Worm (Caenorhabditis elegans) whole organism, L2 larva: ENCODE results near the gene Y53F4B.62.
A peak's percentile ranks its signal among the peaks of the same experiment; 100 is the strongest.
"Not testable (repeated sequence)": the region's sequence is repeated elsewhere in the genome, so short reads cannot be mapped to it uniquely, and the experiment has no call there.

ENCODE experiments used
- C34F6.9 ChIP-seq: fragments of 150-350 bp; optimal IDR thresholded peaks from 2 replicates; lab custom pipeline; 2014; ENCODE audit warnings: missing biosample characterization, missing genetic modification characterization
- R02D3.7 ChIP-seq: fragments of 150-350 bp; optimal IDR thresholded peaks from 2 replicates; lab custom pipeline; 2014; ENCODE audit warnings: missing biosample characterization, missing genetic modification characterization
- Y55F3AM.14 ChIP-seq: fragments of 200-800 bp; sonication (Bioruptor generic); optimal IDR thresholded peaks from 2 replicates; lab custom pipeline; 2018; ENCODE audit warnings: mild to moderate bottlenecking, missing genetic modification characterization, missing compliant biosample characterization
- ZK546.5 ChIP-seq: sonication (generic microtip); optimal IDR thresholded peaks from 2 replicates; lab custom pipeline; 2017; ENCODE audit warnings: missing biosample characterization, missing genetic modification characterization
- alr-1 ChIP-seq: fragments of 150-350 bp; optimal IDR thresholded peaks from 2 replicates; lab custom pipeline; 2014; ENCODE audit warnings: missing biosample characterization, missing genetic modification characterization
- aly-2 ChIP-seq: fragments of 150-350 bp; optimal IDR thresholded peaks from 2 replicates; lab custom pipeline; 2014; ENCODE audit warnings: missing biosample characterization, missing genetic modification characterization
- ama-1 ChIP-seq: fragments of 150-350 bp; optimal IDR thresholded peaks from 2 replicates; lab custom pipeline; 2018; ENCODE audit warnings: inconsistent platforms
- blmp-1 ChIP-seq: sonication (generic microtip); optimal IDR thresholded peaks from 2 replicates; lab custom pipeline; 2017; ENCODE audit warnings: missing genetic modification characterization, mild to moderate bottlenecking, missing compliant biosample characterization, antibody characterized with exemption, moderate library complexity; ENCODE audit not compliant: insufficient read depth
- ceh-16 ChIP-seq: fragments of 150-350 bp; optimal IDR thresholded peaks from 2 replicates; lab custom pipeline; 2014; ENCODE audit warnings: missing biosample characterization, missing genetic modification characterization
- ceh-82 ChIP-seq: fragments of 150-350 bp; optimal IDR thresholded peaks from 2 replicates; lab custom pipeline; 2014; ENCODE audit warnings: missing biosample characterization, missing genetic modification characterization
- crh-2 ChIP-seq: sonication (generic microtip); optimal IDR thresholded peaks from 2 replicates; lab custom pipeline; 2017; ENCODE audit warnings: missing biosample characterization, missing genetic modification characterization
- dmd-4 ChIP-seq: sonication (generic microtip); optimal IDR thresholded peaks from 2 replicates; lab custom pipeline; 2017; ENCODE audit warnings: missing biosample characterization, missing genetic modification characterization
- egl-27 ChIP-seq: sonication (generic microtip); optimal IDR thresholded peaks from 3 replicates; lab custom pipeline; 2017; ENCODE audit warnings: missing biosample characterization, missing genetic modification reagents, missing genetic modification characterization
- elt-1 ChIP-seq: fragments of 150-350 bp; optimal IDR thresholded peaks from 2 replicates; lab custom pipeline; 2014; ENCODE audit warnings: missing biosample characterization, missing genetic modification characterization
- fos-1 ChIP-seq: fragments of 150-350 bp; optimal IDR thresholded peaks from 2 replicates; lab custom pipeline; 2014; ENCODE audit warnings: missing biosample characterization, missing genetic modification characterization
- gmeb-1 ChIP-seq: fragments of 150-350 bp; optimal IDR thresholded peaks from 2 replicates; lab custom pipeline; 2014; ENCODE audit warnings: missing biosample characterization, missing genetic modification characterization
- lin-11 ChIP-seq: fragments of 150-350 bp; sonication (generic microtip); optimal IDR thresholded peaks from 2 replicates; lab custom pipeline; 2014; ENCODE audit warnings: missing biosample characterization, missing genetic modification characterization, inconsistent platforms, mixed read lengths
- lin-13 ChIP-seq: fragments of 150-350 bp; optimal IDR thresholded peaks from 2 replicates; lab custom pipeline; 2014; ENCODE audit warnings: missing biosample characterization, missing genetic modification reagents, missing genetic modification characterization
- lin-39 ChIP-seq: fragments of 150-350 bp; optimal IDR thresholded peaks from 2 replicates; lab custom pipeline; 2014; ENCODE audit warnings: missing biosample characterization, missing genetic modification reagents, missing genetic modification characterization
- lsy-2 ChIP-seq, 2 experiments: fragments of 150-350 bp in 1 of 2; sonication (generic microtip) in 1 of 2; optimal IDR thresholded peaks; 2 replicates each; lab custom pipeline; 2014 to 2017; ENCODE audit warnings: missing biosample characterization in 2 of 2, missing genetic modification characterization in 2 of 2
- mbf-1 ChIP-seq: sonication (generic microtip); optimal IDR thresholded peaks from 2 replicates; lab custom pipeline; 2017; ENCODE audit warnings: missing biosample characterization, missing genetic modification characterization
- nhr-10 ChIP-seq: sonication (generic microtip); optimal IDR thresholded peaks from 2 replicates; lab custom pipeline; 2017; ENCODE audit warnings: missing biosample characterization, missing genetic modification characterization
- nhr-11 ChIP-seq: fragments of 150-350 bp; optimal IDR thresholded peaks from 2 replicates; lab custom pipeline; 2014; ENCODE audit warnings: missing biosample characterization, missing genetic modification characterization
- nhr-12 ChIP-seq: fragments of 150-350 bp; optimal IDR thresholded peaks from 2 replicates; lab custom pipeline; 2014; ENCODE audit warnings: missing biosample characterization, missing genetic modification characterization
- nhr-129 ChIP-seq: fragments of 150-350 bp; optimal IDR thresholded peaks from 2 replicates; lab custom pipeline; 2014; ENCODE audit warnings: missing biosample characterization, missing genetic modification characterization
- nhr-21 ChIP-seq: fragments of 150-350 bp; optimal IDR thresholded peaks from 2 replicates; lab custom pipeline; 2014; ENCODE audit warnings: missing biosample characterization, missing genetic modification characterization
- nhr-23 ChIP-seq: fragments of 150-350 bp; optimal IDR thresholded peaks from 2 replicates; lab custom pipeline; 2014; ENCODE audit warnings: missing biosample characterization, missing genetic modification reagents, missing genetic modification characterization
- nhr-237 ChIP-seq: fragments of 150-350 bp; optimal IDR thresholded peaks from 2 replicates; lab custom pipeline; 2014; ENCODE audit warnings: missing biosample characterization, missing genetic modification characterization
- nhr-25 ChIP-seq: fragments of 150-350 bp; sonication (generic microtip); optimal IDR thresholded peaks from 3 replicates; lab custom pipeline; 2014; ENCODE audit warnings: missing biosample characterization, missing genetic modification characterization
- nhr-6 ChIP-seq: fragments of 150-350 bp; optimal IDR thresholded peaks from 2 replicates; lab custom pipeline; 2014; ENCODE audit warnings: missing biosample characterization, missing genetic modification characterization
- nhr-77 ChIP-seq: fragments of 150-350 bp; optimal IDR thresholded peaks from 2 replicates; lab custom pipeline; 2014; ENCODE audit warnings: missing biosample characterization, missing genetic modification characterization
- peb-1 ChIP-seq: fragments of 150-350 bp; optimal IDR thresholded peaks from 2 replicates; lab custom pipeline; 2014; ENCODE audit warnings: missing biosample characterization, missing genetic modification characterization
- sem-4 ChIP-seq: fragments of 150-350 bp; optimal IDR thresholded peaks from 2 replicates; lab custom pipeline; 2014; ENCODE audit warnings: missing biosample characterization, missing genetic modification reagents, missing genetic modification characterization
- skn-1 ChIP-seq: sonication (generic microtip); optimal IDR thresholded peaks from 2 replicates; lab custom pipeline; 2017; ENCODE audit warnings: missing biosample characterization, missing genetic modification characterization
- sma-3 ChIP-seq: sonication (generic microtip); optimal IDR thresholded peaks from 2 replicates; lab custom pipeline; 2016; ENCODE audit warnings: missing genetic modification reagents, missing genetic modification characterization, missing compliant biosample characterization
- sma-9 ChIP-seq, 2 experiments: fragments of 150-350 bp in 1 of 2; sonication (generic microtip) in 1 of 2; optimal IDR thresholded peaks; 2 replicates each; lab custom pipeline; 2014 to 2016; ENCODE audit warnings: missing genetic modification characterization in 2 of 2, mild to moderate bottlenecking in 1 of 2, missing biosample characterization in 1 of 2, missing compliant biosample characterization in 1 of 2, missing genetic modification reagents in 1 of 2, moderate library complexity in 1 of 2
- unc-39 ChIP-seq: fragments of 150-350 bp; optimal IDR thresholded peaks from 2 replicates; lab custom pipeline; 2014; ENCODE audit warnings: missing biosample characterization, missing genetic modification characterization
- unc-55 ChIP-seq: fragments of 150-350 bp; sonication (generic microtip); optimal IDR thresholded peaks from 3 replicates; lab custom pipeline; 2014; ENCODE audit warnings: missing biosample characterization, missing genetic modification reagents, missing genetic modification characterization
- unc-62 ChIP-seq: fragments of 150-350 bp; optimal IDR thresholded peaks from 2 replicates; lab custom pipeline; 2014; ENCODE audit warnings: missing biosample characterization, missing genetic modification reagents, missing genetic modification characterization
- zag-1 ChIP-seq: fragments of 150-350 bp; optimal IDR thresholded peaks from 2 replicates; lab custom pipeline; 2014; ENCODE audit warnings: missing biosample characterization, missing genetic modification characterization
- ztf-1 ChIP-seq: fragments of 200-800 bp; sonication (Bioruptor generic); conservative IDR thresholded peaks from 2 replicates; pipeline ENCODE4 v1.3.6; 2022; ENCODE audit warnings: missing genetic modification characterization, missing compliant biosample characterization
- ztf-4 ChIP-seq: fragments of 150-350 bp; optimal IDR thresholded peaks from 2 replicates; lab custom pipeline; 2014; ENCODE audit warnings: missing biosample characterization, missing genetic modification characterization

Y53F4B.62 gene

ce11 chrII:15173174-15173573 lies 42.8 kb upstream of the Y53F4B.62 start (continued):
- TF ChIP-seq R02D3.7 (tag; lab: Kevin White, UChicago) (no peak), crh-2 (no peak), egl-27 (tag; lab: Kevin White, UChicago) (no peak), skn-1 (peak; percentile 49), nhr-12 (tag; lab: Kevin White, UChicago) (no peak), nhr-6 (tag; lab: Kevin White, UChicago) (no peak), peb-1 (tag; lab: Kevin White, UChicago) (no peak), ztf-1 (GFP tag; lab: Robert Waterston, UW) (no peak), lin-11 (no peak), blmp-1 (tag; lab: Kevin White, UChicago) (no peak), elt-1 (tag; lab: Kevin White, UChicago) (no peak), mbf-1 (tag; lab: Kevin White, UChicago) (no peak), nhr-77 (tag; lab: Kevin White, UChicago) (no peak), nhr-21 (tag; lab: Kevin White, UChicago) (no peak), ama-1 (lab: Kevin White, UChicago) (no peak), dmd-4 (tag; lab: Kevin White, UChicago) (no peak), ZK546.5 (tag; lab: Kevin White, UChicago) (no peak)

DNA sequence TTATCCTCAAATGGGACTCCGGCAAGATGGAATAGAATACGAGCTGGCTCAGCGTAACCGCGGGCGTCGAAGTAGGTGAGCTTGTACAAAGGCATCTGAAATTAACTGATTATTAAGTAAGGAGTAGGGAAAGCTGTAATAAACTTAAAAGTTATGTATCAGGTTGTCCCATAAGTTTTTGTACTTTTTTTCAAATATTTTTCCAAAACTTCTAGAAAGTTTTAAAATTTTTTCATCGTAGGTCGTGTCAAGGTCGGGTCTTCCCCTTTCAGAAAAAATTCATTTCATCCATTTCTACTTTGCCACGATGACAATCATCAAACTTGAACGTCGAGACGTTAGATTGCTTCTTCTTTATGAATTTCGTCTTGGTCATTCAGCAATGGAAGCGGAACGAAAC lies 41.4 kb upstream of the Y53F4B.62 start, which contains the start of gene gst-39:
gst-39 (minus strand) TSS at position 101 of the 400 bp plus-strand sequence.
- not testable (repeated sequence) for TF ChIP-seq nhr-25; sma-3 (GFP tag; lab: Kevin White, UChicago); unc-39

ce11 chrII:15169811-15170282 lies 39.4 kb upstream of the Y53F4B.62 start, which contains the start of gene gst-29:
Gene gst-29, minus strand, starts transcription at chrII:15169861.
- no peak for TF ChIP-seq R02D3.7 (tag; lab: Kevin White, UChicago)

DNA sequence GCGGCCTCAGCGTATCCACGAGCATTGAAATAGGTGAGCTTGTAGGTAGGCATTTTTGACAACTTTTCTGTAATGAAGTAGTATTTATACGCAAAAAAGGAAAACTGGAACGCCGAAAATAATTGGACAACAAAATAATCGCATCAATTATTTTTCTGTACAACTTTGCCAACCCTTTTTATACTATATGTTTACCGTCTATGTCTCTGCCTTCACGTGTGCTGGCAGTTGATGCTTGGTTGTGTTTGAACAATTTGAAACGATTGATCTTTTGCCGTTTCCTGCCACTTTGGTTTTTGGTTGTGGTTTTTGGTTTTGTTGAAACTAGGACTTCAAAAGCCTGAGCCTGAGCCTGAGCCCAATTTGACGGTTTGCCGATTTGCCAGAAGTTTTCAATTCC lies 36.9 kb upstream of the Y53F4B.62 start, which contains the start of gene gst-28:
gst-28 (minus strand) TSS at position 238 of the 400 bp plus-strand sequence.
- peak; percentile 14 for TF ChIP-seq sma-9 (GFP tag; optimal IDR thresholded peaks at IDR 0.05; lab: Kevin White, UChicago)
- no peak for TF ChIP-seq sma-9 (tag; optimal IDR thresholded peaks at IDR 0.05; lab: Kevin White, UChicago)
- TF ChIP-seq nhr-6 (tag; lab: Kevin White, UChicago) = no peak

ce11 chrII:15165681-15166235 lies 35.3 kb upstream of the Y53F4B.62 start, which contains the start of gene gst-27:
Gene gst-27, minus strand, starts transcription at chrII:15165731.
- TF ChIP-seq skn-1 = no peak
- TF ChIP-seq nhr-77 (tag; lab: Kevin White, UChicago) = peak; percentile 80
- TF ChIP-seq nhr-237 (tag; lab: Kevin White, UChicago) = no peak
- TF ChIP-seq nhr-12 (tag; lab: Kevin White, UChicago) = no peak
- peak; percentile 85 for TF ChIP-seq fos-1 (tag; lab: Kevin White, UChicago)
- no peak for TF ChIP-seq ZK546.5 (tag; lab: Kevin White, UChicago)
- TF ChIP-seq nhr-23 (tag; lab: Kevin White, UChicago) = no peak
- TF ChIP-seq alr-1 (tag; lab: Kevin White, UChicago) = no peak
- TF ChIP-seq ztf-4 (tag; lab: Kevin White, UChicago) = peak; percentile 81
- no peak for TF ChIP-seq unc-62
- TF ChIP-seq nhr-11 = no peak
- TF ChIP-seq lin-39 (tag; lab: Kevin White, UChicago) = no peak
- TF ChIP-seq ceh-16 (tag; lab: Kevin White, UChicago) = peak; percentile 26
- peak; percentile 7 for TF ChIP-seq blmp-1 (tag; lab: Kevin White, UChicago)
- no peak for TF ChIP-seq R02D3.7 (tag; lab: Kevin White, UChicago)
- TF ChIP-seq dmd-4 (tag; lab: Kevin White, UChicago) = no peak
- TF ChIP-seq gmeb-1 (tag; lab: Kevin White, UChicago) = peak; percentile 75
- peak; percentile 82 for TF ChIP-seq Y55F3AM.14
- peak; percentile 86 for TF ChIP-seq lin-13 (GFP tag; lab: Kevin White, UChicago)
- TF ChIP-seq ztf-1 (GFP tag; lab: Robert Waterston, UW) = no peak
- peak; percentile 92 for TF ChIP-seq crh-2
- TF ChIP-seq nhr-10 (tag; lab: Kevin White, UChicago) = no peak
- TF ChIP-seq sma-3 (GFP tag; lab: Kevin White, UChicago) = peak; percentile 82
- no peak for TF ChIP-seq aly-2 (tag; lab: Kevin White, UChicago)
- TF ChIP-seq lsy-2 (tag; optimal IDR thresholded peaks at IDR 0.05; lab: Kevin White, UChicago) = peak; percentile 62 to 78
- TF ChIP-seq sem-4 (tag; lab: Kevin White, UChicago) = peak; percentile 61
- TF ChIP-seq elt-1 (tag; lab: Kevin White, UChicago) = no peak
- no peak for TF ChIP-seq unc-39
- TF ChIP-seq unc-55 = peak; percentile 72
- peak; percentile 84 for TF ChIP-seq C34F6.9 (tag; lab: Kevin White, UChicago)
- TF ChIP-seq nhr-129 = peak; percentile 94
- TF ChIP-seq lin-11 = peak; percentile 69
- no peak for TF ChIP-seq nhr-6 (tag; lab: Kevin White, UChicago)
- TF ChIP-seq ceh-82 (tag; lab: Kevin White, UChicago) = peak; percentile 27
- TF ChIP-seq sma-9 (GFP tag; optimal IDR thresholded peaks at IDR 0.05; lab: Kevin White, UChicago) = peak; percentile 83
- TF ChIP-seq sma-9 (tag; optimal IDR thresholded peaks at IDR 0.05; lab: Kevin White, UChicago) = no peak
- TF ChIP-seq zag-1 (tag; lab: Kevin White, UChicago) = peak; percentile 65
